Worm (Caenorhabditis elegans) whole organism, mixed stage, embryonic: ENCODE measurements around the gene str-253.

Source experiments
- M03D4.4 ChIP-seq: sonication (generic microtip); optimal IDR thresholded peaks from 2 replicates; lab custom pipeline; 2017; ENCODE audit warnings: mild to moderate bottlenecking, missing genetic modification characterization, missing compliant biosample characterization
- bed-3 ChIP-seq: fragments of 200-800 bp; sonication (Bioruptor generic); optimal IDR thresholded peaks from 3 replicates; lab custom pipeline; 2018; ENCODE audit warnings: mild to moderate bottlenecking, missing genetic modification characterization, moderate library complexity, missing compliant biosample characterization
- ceh-39 ChIP-seq: fragments of 150-350 bp; optimal IDR thresholded peaks from 2 replicates; lab custom pipeline; 2014; ENCODE audit warnings: missing biosample characterization, missing genetic modification characterization
- ceh-43 ChIP-seq: fragments of 200-800 bp; sonication (Bioruptor generic); optimal IDR thresholded peaks from 2 replicates; lab custom pipeline; 2018; ENCODE audit warnings: mild to moderate bottlenecking, missing genetic modification characterization, moderate library complexity, missing compliant biosample characterization
- ceh-83 ChIP-seq: fragments of 200-800 bp; sonication (Bioruptor generic); optimal IDR thresholded peaks from 2 replicates; lab custom pipeline; 2018; ENCODE audit warnings: mild to moderate bottlenecking, missing genetic modification characterization, missing compliant biosample characterization
- ces-1 ChIP-seq: fragments of 150-350 bp; optimal IDR thresholded peaks from 2 replicates; lab custom pipeline; 2014; ENCODE audit warnings: missing biosample characterization, missing genetic modification reagents, missing genetic modification characterization
- cnd-1 ChIP-seq: fragments of 200-800 bp; sonication (Bioruptor generic); optimal IDR thresholded peaks from 2 replicates; lab custom pipeline; 2018; ENCODE audit warnings: mild to moderate bottlenecking, missing genetic modification characterization, missing compliant biosample characterization
- drap-1 ChIP-seq: fragments of 200-800 bp; sonication (Bioruptor generic); optimal IDR thresholded peaks from 3 replicates; lab custom pipeline; 2018; ENCODE audit warnings: mild to moderate bottlenecking, missing genetic modification characterization, missing compliant biosample characterization
- elt-1 ChIP-seq: sonication (generic microtip); optimal IDR thresholded peaks from 2 replicates; lab custom pipeline; 2017; ENCODE audit warnings: missing genetic modification characterization, mild to moderate bottlenecking, missing compliant biosample characterization, antibody characterized with exemption, moderate library complexity, borderline replicate concordance; ENCODE audit not compliant: insufficient read depth
- ham-2 ChIP-seq: fragments of 200-800 bp; sonication (Bioruptor generic); optimal IDR thresholded peaks from 2 replicates; lab custom pipeline; 2018; ENCODE audit warnings: mild to moderate bottlenecking, missing genetic modification characterization, missing compliant biosample characterization
- hlh-1 ChIP-seq: fragments of 150-350 bp; optimal IDR thresholded peaks from 2 replicates; lab custom pipeline; 2014; ENCODE audit warnings: missing biosample characterization, missing genetic modification reagents, missing genetic modification characterization
- lin-13 ChIP-seq: fragments of 150-350 bp; optimal IDR thresholded peaks from 2 replicates; lab custom pipeline; 2014; ENCODE audit warnings: missing biosample characterization, missing genetic modification characterization
- lin-32 ChIP-seq: fragments of 200-800 bp; sonication (Bioruptor generic); optimal IDR thresholded peaks from 2 replicates; lab custom pipeline; 2018; ENCODE audit warnings: mild to moderate bottlenecking, missing genetic modification characterization, missing compliant biosample characterization
- lsy-2 ChIP-seq: fragments of 150-350 bp; optimal IDR thresholded peaks from 2 replicates; lab custom pipeline; 2014; ENCODE audit warnings: missing biosample characterization, missing genetic modification characterization
- mab-5 ChIP-seq: fragments of 150-350 bp; optimal IDR thresholded peaks from 2 replicates; lab custom pipeline; 2014; ENCODE audit warnings: missing biosample characterization, missing genetic modification characterization
- mls-2 ChIP-seq: sonication (generic microtip); optimal IDR thresholded peaks from 2 replicates; lab custom pipeline; 2016; ENCODE audit warnings: mild to moderate bottlenecking, missing genetic modification characterization, moderate library complexity, missing compliant biosample characterization
- nhr-12 ChIP-seq: fragments of 150-350 bp; optimal IDR thresholded peaks from 2 replicates; lab custom pipeline; 2014; ENCODE audit warnings: missing biosample characterization, missing genetic modification characterization
- nhr-2 ChIP-seq: fragments of 150-350 bp; optimal IDR thresholded peaks from 2 replicates; lab custom pipeline; 2014; ENCODE audit warnings: missing biosample characterization, missing genetic modification characterization
- nhr-28 ChIP-seq: fragments of 150-350 bp; optimal IDR thresholded peaks from 2 replicates; lab custom pipeline; 2014; ENCODE audit warnings: missing biosample characterization, missing genetic modification characterization
- nhr-76 ChIP-seq: sonication (generic microtip); optimal IDR thresholded peaks from 2 replicates; lab custom pipeline; 2017; ENCODE audit warnings: missing biosample characterization, missing genetic modification characterization
- pha-4 ChIP-seq: fragments of 150-350 bp; optimal IDR thresholded peaks from 2 replicates; lab custom pipeline; 2018; ENCODE audit warnings: missing biosample characterization, missing genetic modification reagents, missing genetic modification characterization
- sem-2 ChIP-seq: fragments of 200-800 bp; sonication (Bioruptor generic); optimal IDR thresholded peaks from 2 replicates; lab custom pipeline; 2018; ENCODE audit warnings: mild to moderate bottlenecking, missing genetic modification characterization, missing compliant biosample characterization
- sptf-1 ChIP-seq: sonication (generic microtip); optimal IDR thresholded peaks from 2 replicates; lab custom pipeline; 2017; ENCODE audit warnings: mild to moderate bottlenecking, missing genetic modification characterization, moderate library complexity, missing compliant biosample characterization
- tbx-8 ChIP-seq: fragments of 200-800 bp; sonication (Bioruptor generic); optimal IDR thresholded peaks from 2 replicates; lab custom pipeline; 2018; ENCODE audit warnings: mild to moderate bottlenecking, missing genetic modification characterization, moderate library complexity, missing compliant biosample characterization
- unc-120 ChIP-seq: sonication (generic microtip); optimal IDR thresholded peaks from 2 replicates; lab custom pipeline; 2017; ENCODE audit warnings: missing genetic modification characterization, missing compliant biosample characterization; ENCODE audit not compliant: poor library complexity, severe bottlenecking
- unc-39 ChIP-seq: fragments of 150-350 bp; optimal IDR thresholded peaks from 2 replicates; lab custom pipeline; 2014; ENCODE audit warnings: missing biosample characterization, missing genetic modification characterization
- unc-62 ChIP-seq: fragments of 150-350 bp; optimal IDR thresholded peaks from 2 replicates; lab custom pipeline; 2014; ENCODE audit warnings: missing biosample characterization, missing genetic modification reagents, missing genetic modification characterization
- zip-8 ChIP-seq: fragments of 150-350 bp; optimal IDR thresholded peaks from 2 replicates; lab custom pipeline; 2014; ENCODE audit warnings: missing biosample characterization, missing genetic modification characterization
- ztf-11 ChIP-seq: fragments of 150-350 bp; optimal IDR thresholded peaks from 2 replicates; lab custom pipeline; 2014; ENCODE audit warnings: missing biosample characterization, missing genetic modification characterization

The str-253 gene

DNA sequence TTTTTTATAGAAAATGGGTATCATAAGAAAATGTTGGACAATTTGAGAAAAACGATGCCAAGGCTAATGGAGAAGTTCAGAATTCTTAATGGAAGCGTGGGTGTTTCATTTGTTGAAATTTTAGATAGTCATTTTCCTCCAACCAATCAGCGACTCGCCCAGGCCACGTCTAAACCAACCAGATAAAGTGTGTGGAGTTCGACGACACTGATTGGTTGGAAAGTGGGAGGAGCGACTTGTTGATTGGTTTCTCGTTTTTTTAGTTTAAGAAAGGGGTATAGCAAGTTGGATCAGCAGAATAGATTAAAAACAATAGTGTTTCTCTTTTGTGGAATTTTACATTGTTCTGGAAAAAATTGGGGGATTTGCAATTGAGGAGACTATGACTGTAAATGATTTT is 46.9 kb downstream of the str-253 start:
- TF ChIP-seq M03D4.4 (tag; lab: Kevin White, UChicago) (no peak), elt-1 (tag; lab: Kevin White, UChicago) (no peak), pha-4 (no peak), sptf-1 (tag; lab: Kevin White, UChicago) (no peak), lin-32 (GFP tag; lab: Kevin White, UChicago) (no peak), ceh-83 (GFP tag; lab: Kevin White, UChicago) (no peak), nhr-2 (tag; lab: Kevin White, UChicago) (no peak), ztf-11 (tag; lab: Kevin White, UChicago) (no peak), unc-39 (no peak), lsy-2 (tag; lab: Kevin White, UChicago) (no peak), nhr-12 (tag; lab: Kevin White, UChicago) (no peak), ces-1 (no peak), ceh-43 (GFP tag; lab: Kevin White, UChicago) (no peak)

DNA sequence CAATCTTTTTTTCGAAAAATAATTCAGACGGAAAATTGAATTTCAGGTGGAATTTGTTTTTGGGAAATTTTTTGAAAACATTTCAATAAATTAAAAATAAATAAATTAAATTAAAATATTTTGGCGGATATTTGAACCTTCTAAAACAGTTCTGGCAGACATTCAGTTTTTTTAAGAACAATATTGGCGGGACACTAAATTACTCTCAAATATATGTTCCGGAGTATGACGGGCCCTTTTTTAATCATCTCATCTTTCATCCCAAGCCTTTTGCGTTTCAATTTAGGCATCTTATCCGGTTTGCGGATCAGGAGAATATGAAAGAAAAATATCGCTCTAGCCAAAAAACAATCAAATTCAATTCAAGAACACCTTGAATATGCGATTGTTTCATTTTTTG is 47.6 kb downstream of the str-253 start, which contains the start of gene svh-11:
Gene svh-11 (plus strand): TSS at position 301 of the 400 bp plus-strand sequence.
- no peak for TF ChIP-seq ham-2
- TF ChIP-seq zip-8, result no peak
- no peak for TF ChIP-seq lsy-2 (tag; lab: Kevin White, UChicago)
- TF ChIP-seq hlh-1 (tag; lab: Kevin White, UChicago), result no peak
- no peak for TF ChIP-seq sptf-1 (tag; lab: Kevin White, UChicago)
- no peak for TF ChIP-seq unc-120 (tag; lab: Kevin White, UChicago)
- no peak for TF ChIP-seq lin-13 (tag; lab: Kevin White, UChicago)
- no peak for TF ChIP-seq pha-4
- TF ChIP-seq ces-1, result no peak
- TF ChIP-seq mls-2 (tag; lab: Kevin White, UChicago), result no peak
- no peak for TF ChIP-seq ceh-39 (tag; lab: Kevin White, UChicago)
- no peak for TF ChIP-seq ceh-83 (GFP tag; lab: Kevin White, UChicago)
- no peak for TF ChIP-seq M03D4.4 (tag; lab: Kevin White, UChicago)
- no peak for TF ChIP-seq sem-2 (GFP tag; lab: Kevin White, UChicago)
- no peak for TF ChIP-seq nhr-76 (tag; lab: Kevin White, UChicago)
- TF ChIP-seq bed-3, result no peak
- TF ChIP-seq, all 35 proteins: peak for 0

DNA sequence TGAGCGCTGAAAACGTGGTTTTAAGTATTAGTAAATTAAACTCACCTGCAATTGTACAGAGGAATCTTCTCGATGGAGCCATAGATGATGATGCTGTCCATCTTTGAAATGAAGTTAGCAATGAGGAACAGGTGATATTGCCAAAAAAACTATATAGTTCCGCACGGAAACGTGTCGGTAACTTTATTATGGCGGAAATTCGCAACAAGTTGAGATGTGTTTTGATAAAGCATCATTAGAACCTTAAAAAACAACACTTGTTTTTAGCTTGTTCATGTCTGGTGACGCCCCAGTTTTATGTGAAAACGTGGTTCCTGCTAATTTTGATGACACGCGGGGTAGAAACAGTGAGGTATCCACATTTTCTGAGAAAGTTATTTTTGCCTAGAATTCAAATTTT is 48.2 kb downstream of the str-253 start, which contains the start of gene srt-40:
Gene srt-40 (minus strand): TSS at position 101 of the 400 bp plus-strand sequence.
- TF ChIP-seq elt-1 (tag; lab: Kevin White, UChicago) (no peak), sem-2 (GFP tag; lab: Kevin White, UChicago) (no peak), hlh-1 (tag; lab: Kevin White, UChicago) (no peak), mls-2 (tag; lab: Kevin White, UChicago) (no peak), ceh-43 (GFP tag; lab: Kevin White, UChicago) (no peak), tbx-8 (no peak)

DNA sequence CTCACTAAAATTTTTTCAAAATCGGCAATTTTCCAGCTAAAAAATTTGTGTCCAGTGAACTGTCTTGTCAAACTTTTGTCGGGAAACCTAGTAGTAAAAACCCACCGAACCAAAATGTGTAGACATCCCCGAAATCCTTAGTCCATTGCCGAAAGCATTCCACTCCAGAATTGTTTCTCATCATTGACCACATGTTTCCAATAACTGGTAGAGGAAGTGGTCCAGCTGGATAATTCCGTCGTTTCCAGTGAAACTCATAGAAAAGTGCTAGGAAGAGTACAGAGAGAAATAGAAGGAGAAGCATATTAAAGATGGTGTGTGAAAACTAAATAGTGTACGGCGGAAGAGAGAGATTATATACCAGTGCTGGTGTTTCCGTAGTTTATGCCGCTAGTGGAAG is 50.3 kb downstream of the str-253 start, which contains the start of gene cyp-33C12:
Gene cyp-33C12 (minus strand): TSS at position 321 of the 400 bp plus-strand sequence.
- no peak for TF ChIP-seq unc-39
- TF ChIP-seq ceh-83 (GFP tag; lab: Kevin White, UChicago), result no peak
- TF ChIP-seq cnd-1 (tag; lab: Kevin White, UChicago), result no peak
- TF ChIP-seq hlh-1 (tag; lab: Kevin White, UChicago), result no peak
- no peak for TF ChIP-seq nhr-76 (tag; lab: Kevin White, UChicago)
- no peak for TF ChIP-seq mab-5 (tag; lab: Kevin White, UChicago)
- TF ChIP-seq ceh-39 (tag; lab: Kevin White, UChicago), result no peak
- TF ChIP-seq nhr-2 (tag; lab: Kevin White, UChicago), result no peak
- TF ChIP-seq unc-62 (GFP tag; lab: Kevin White, UChicago), result no peak
- no peak for TF ChIP-seq M03D4.4 (tag; lab: Kevin White, UChicago)
- TF ChIP-seq nhr-28 (tag; lab: Kevin White, UChicago), result no peak
- TF ChIP-seq pha-4, result no peak
- no peak for TF ChIP-seq lin-13 (tag; lab: Kevin White, UChicago)
- no peak for TF ChIP-seq bed-3
- no peak for TF ChIP-seq zip-8
- TF ChIP-seq drap-1 (GFP tag; lab: Kevin White, UChicago), result no peak
